Fruit fly (Drosophila melanogaster) S2 (cell line): ENCODE results near the gene Vsx1.

ENCODE experiments used
- CG8478 ChIP-seq: fragments of >200 bp; optimal IDR thresholded peaks from 2 replicates; lab custom pipeline; 2018
- CTCF ChIP-seq, 2 experiments: fragments of >200 bp; optimal IDR thresholded peaks; 2 replicates each; lab custom pipeline; 2018

dm6 chrX:5559363-5559762 is 34.7 kb upstream of the Vsx1 start:
- TF ChIP-seq CTCF (optimal IDR thresholded peaks at IDR 0.05; lab: Kevin White, UChicago), result no peak
- no peak for TF ChIP-seq CG8478 (lab: Kevin White, UChicago)
